Fruit fly (Drosophila melanogaster): ENCODE measurements around the gene CG9133.
"Not testable (repeated sequence)": the region's sequence is repeated elsewhere in the genome, so short reads cannot be mapped to it uniquely, and the experiment has no call there.

CG9133 gene

dm6 chr3L:1235426-1235825 is 16.4 kb upstream of the CG9133 start, which contains the start of gene galene:
TSS of gene galene (plus strand) at chr3L:1235726.
- no peak for TF ChIP-seq GATAd (GFP tag; optimal IDR thresholded peaks at IDR 0.05)
- TF ChIP-seq Jra (GFP tag; optimal IDR thresholded peaks at IDR 0.05), result no peak
- no peak for TF ChIP-seq Abd-B (GFP tag; optimal IDR thresholded peaks at IDR 0.05)
- no peak for TF ChIP-seq Mio (GFP tag; optimal IDR thresholded peaks at IDR 0.05)
- TF ChIP-seq Myc (optimal IDR thresholded peaks at IDR 0.05), result no peak
- no peak for TF ChIP-seq Hr83 (GFP tag; optimal IDR thresholded peaks at IDR 0.05; ENCODE audit: poor library complexity, severe bottlenecking)
- no peak for TF ChIP-seq Vsx2 (GFP tag; optimal IDR thresholded peaks at IDR 0.05; ENCODE audit: partially characterized antibody)
- no peak for TF ChIP-seq Dfd (GFP tag; optimal IDR thresholded peaks at IDR 0.05)
- no peak for TF ChIP-seq pan (optimal IDR thresholded peaks at IDR 0.05)
- no peak for TF ChIP-seq woc (GFP tag; optimal IDR thresholded peaks at IDR 0.05)
- no peak for TF ChIP-seq Sp1 (GFP tag; optimal IDR thresholded peaks at IDR 0.05)
- TF ChIP-seq usp (GFP tag; optimal IDR thresholded peaks at IDR 0.05), result no peak

DNA sequence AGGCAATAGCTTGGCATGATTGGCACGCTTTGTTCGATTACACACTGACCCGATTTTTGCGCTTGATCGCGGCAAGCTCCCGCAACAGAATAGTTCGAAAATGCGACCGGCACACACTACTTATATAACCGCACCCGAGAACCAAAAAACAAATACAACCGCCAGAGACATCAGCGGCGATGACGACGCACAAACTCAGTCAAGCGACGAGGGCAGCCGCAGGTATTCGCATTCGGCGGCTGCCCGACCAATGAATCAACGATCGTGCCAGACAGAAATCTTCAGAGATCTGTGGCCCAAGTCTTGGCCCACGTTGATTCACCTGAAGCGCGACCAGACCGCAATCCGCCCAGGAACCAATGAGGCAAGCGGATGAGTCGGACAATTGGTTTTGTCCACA is 13.6 kb upstream of the CG9133 start, which contains the start of gene CG9192:
Gene CG9192, minus strand, starts transcription at position 101 of the 400 bp plus-strand sequence.
- no peak for TF ChIP-seq CG32264 (GFP tag; optimal IDR thresholded peaks at IDR 0.05)
- no peak for TF ChIP-seq Rel (GFP tag; optimal IDR thresholded peaks at IDR 0.05)
- no peak for TF ChIP-seq Rel (tag; optimal IDR thresholded peaks at IDR 0.05)
- no peak for TF ChIP-seq Hr83 (GFP tag; optimal IDR thresholded peaks at IDR 0.05; ENCODE audit: poor library complexity, severe bottlenecking)

- TF ChIP-seq N (GFP tag; optimal IDR thresholded peaks at IDR 0.05); Hr83 (GFP tag; optimal IDR thresholded peaks at IDR 0.05; ENCODE audit: poor library complexity, severe bottlenecking); Abd-B (GFP tag; optimal IDR thresholded peaks at IDR 0.05): not testable (repeated sequence)
Measured at dm6 chr3L:1245810-1246209, 6.0 kb upstream of the CG9133 start, which contains the start of gene Klp61F. TSS of gene Klp61F (minus strand) at chr3L:1245910.

dm6 chr3L:1246823-1247222 is 5.0 kb upstream of the CG9133 start, which contains the start of gene CG32318:
TSS of gene CG32318 (minus strand) at chr3L:1246923.
- not testable (repeated sequence) for TF ChIP-seq Hr83 (GFP tag; optimal IDR thresholded peaks at IDR 0.05; ENCODE audit: poor library complexity, severe bottlenecking); Hnf4 (GFP tag; optimal IDR thresholded peaks at IDR 0.05); sv (GFP tag; optimal IDR thresholded peaks at IDR 0.05)

- TF ChIP-seq Hr83 (GFP tag; optimal IDR thresholded peaks at IDR 0.05; ENCODE audit: poor library complexity, severe bottlenecking) (no peak), Sp1 (GFP tag; optimal IDR thresholded peaks at IDR 0.05) (peak; percentile 30), Myc (optimal IDR thresholded peaks at IDR 0.05) (peak; percentile 53), Rel (GFP tag; optimal IDR thresholded peaks at IDR 0.05) (no peak), Rel (tag; optimal IDR thresholded peaks at IDR 0.05) (peak; percentile 73), HLH106 (tag; optimal IDR thresholded peaks at IDR 0.05) (peak; percentile 55), foxo (GFP tag; optimal IDR thresholded peaks at IDR 0.05) (peak in 1 of 2 experiments; percentile 50), woc (GFP tag; optimal IDR thresholded peaks at IDR 0.05) (peak; percentile 60), OdsH (GFP tag; optimal IDR thresholded peaks at IDR 0.05) (no peak), h (GFP tag; optimal IDR thresholded peaks at IDR 0.05) (peak; percentile 5), fru (GFP tag; optimal IDR thresholded peaks at IDR 0.05) (peak; percentile 8), ey (GFP tag; optimal IDR thresholded peaks at IDR 0.05) (peak; percentile 41), psq (GFP tag; optimal IDR thresholded peaks at IDR 0.05) (peak; percentile 38), sv (GFP tag; optimal IDR thresholded peaks at IDR 0.05) (peak; percentile 37), Hr78 (GFP tag; optimal IDR thresholded peaks at IDR 0.05) (no peak), rgr (GFP tag; optimal IDR thresholded peaks at IDR 0.05) (peak; percentile 44), Hnf4 (GFP tag; optimal IDR thresholded peaks at IDR 0.05) (no peak), dmrt93B (GFP tag; optimal IDR thresholded peaks at IDR 0.05) (peak; percentile 19)
Measured at dm6 chr3L:1247627-1248295, 4.1 kb upstream of the CG9133 start, which contains the start of the genes Psf1 and Sac1. TSS of gene Psf1 (minus strand) at chr3L:1247677. TSS of gene Sac1 (plus strand) at chr3L:1247817.

- TF ChIP-seq h (GFP tag; optimal IDR thresholded peaks at IDR 0.05) (no peak), lola (GFP tag; optimal IDR thresholded peaks at IDR 0.05) (no peak), Hnf4 (GFP tag; optimal IDR thresholded peaks at IDR 0.05) (no peak), jim (GFP tag; optimal IDR thresholded peaks at IDR 0.05) (no peak), dl (GFP tag; optimal IDR thresholded peaks at IDR 0.05; ENCODE audit: insufficient read depth in 1 of 2, partially characterized antibody in 2 of 2) (no peak), Myc (optimal IDR thresholded peaks at IDR 0.05) (no peak), HLH106 (tag; optimal IDR thresholded peaks at IDR 0.05) (no peak), pan (optimal IDR thresholded peaks at IDR 0.05) (no peak), Hr78 (GFP tag; optimal IDR thresholded peaks at IDR 0.05) (no peak), Vsx2 (GFP tag; optimal IDR thresholded peaks at IDR 0.05; ENCODE audit: partially characterized antibody) (no peak), rgr (GFP tag; optimal IDR thresholded peaks at IDR 0.05) (no peak), Dif (GFP tag; optimal IDR thresholded peaks at IDR 0.05; ENCODE audit: partially characterized antibody) (no peak), usp (GFP tag; optimal IDR thresholded peaks at IDR 0.05) (no peak), CG9705 (GFP tag; optimal IDR thresholded peaks at IDR 0.05) (no peak), OdsH (GFP tag; optimal IDR thresholded peaks at IDR 0.05) (no peak), br (GFP tag; optimal IDR thresholded peaks at IDR 0.05) (no peak), psq (GFP tag; optimal IDR thresholded peaks at IDR 0.05) (no peak), foxo (GFP tag; optimal IDR thresholded peaks at IDR 0.05) (no peak), sage (GFP tag; optimal IDR thresholded peaks at IDR 0.05) (no peak), Mio (GFP tag; optimal IDR thresholded peaks at IDR 0.05) (no peak)
Measured at dm6 chr3L:1250396-1250795, 1.4 kb upstream of the CG9133 start, which contains the start of gene Bfc. TSS of gene Bfc (plus strand) at chr3L:1250696.
